Fruit fly (Drosophila melanogaster) whole organism, embryonic: ENCODE results near the gene CheB93b.

Experiments
- Adf1 ChIP-seq: fragments of 200-800 bp; sonication (Bioruptor generic); IDR thresholded peaks from 2 replicates; pipeline ENCODE4 v1.3.6; 2022; ENCODE audit warnings: missing biosample characterization, missing genetic modification characterization
- BtbVII ChIP-seq: fragments of 200-800 bp; sonication (Bioruptor generic); optimal IDR thresholded peaks from 3 replicates; lab custom pipeline; 2017; ENCODE audit warnings: missing biosample characterization, mild to moderate bottlenecking, missing genetic modification characterization
- C15 ChIP-seq: fragments of 200-800 bp; sonication (Bioruptor generic); IDR thresholded peaks from 3 replicates; pipeline ENCODE4 v1.3.6; 2022; ENCODE audit warnings: missing biosample characterization, missing genetic modification characterization
- CG15514 ChIP-seq: fragments of 200-800 bp; sonication (Bioruptor generic); optimal IDR thresholded peaks from 3 replicates; lab custom pipeline; 2017; ENCODE audit warnings: missing biosample characterization, missing genetic modification characterization, mild to moderate bottlenecking, moderate library complexity, missing genetic modification reagents
- CG16863 ChIP-seq: fragments of 200-800 bp; sonication (Bioruptor generic); optimal IDR thresholded peaks from 3 replicates; lab custom pipeline; 2016; ENCODE audit warnings: missing biosample characterization, missing genetic modification characterization
- CG18011 ChIP-seq: fragments of 200-800 bp; sonication (Bioruptor generic); optimal IDR thresholded peaks from 2 replicates; lab custom pipeline; 2017; ENCODE audit warnings: missing biosample characterization, missing genetic modification characterization, mild to moderate bottlenecking, moderate library complexity, missing genotype
- CG1832 ChIP-seq: fragments of 200-800 bp; sonication (Bioruptor generic); optimal IDR thresholded peaks from 2 replicates; lab custom pipeline; 2017; ENCODE audit warnings: missing biosample characterization, mild to moderate bottlenecking, missing genetic modification characterization, inconsistent platforms
- CG30403 ChIP-seq: fragments of 200-800 bp; sonication (Bioruptor generic); optimal IDR thresholded peaks from 3 replicates; lab custom pipeline; 2016; ENCODE audit warnings: missing biosample characterization, missing genetic modification characterization
- CG34224 ChIP-seq: fragments of 200-800 bp; sonication (Bioruptor generic); IDR thresholded peaks from 3 replicates; pipeline ENCODE4 v1.3.6; 2022; ENCODE audit warnings: missing biosample characterization, missing genetic modification characterization; ENCODE audit not compliant: partially characterized antibody
- CG5180 ChIP-seq: fragments of 200-800 bp; sonication (Bioruptor generic); optimal IDR thresholded peaks from 3 replicates; lab custom pipeline; 2017; ENCODE audit warnings: missing biosample characterization, missing genetic modification characterization, mild to moderate bottlenecking, moderate library complexity, missing genetic modification reagents
- CG7556 ChIP-seq: fragments of 200-800 bp; sonication (Bioruptor generic); optimal IDR thresholded peaks from 2 replicates; lab custom pipeline; 2017; ENCODE audit warnings: missing biosample characterization, mild to moderate bottlenecking, missing genetic modification characterization
- CG7745 ChIP-seq: fragments of 200-800 bp; sonication (Bioruptor generic); optimal IDR thresholded peaks from 2 replicates; lab custom pipeline; 2018; ENCODE audit warnings: missing biosample characterization, mild to moderate bottlenecking, missing genetic modification characterization, moderate library complexity
- CG7928 ChIP-seq: fragments of 200-800 bp; sonication (Bioruptor generic); optimal IDR thresholded peaks from 2 replicates; lab custom pipeline; 2017; ENCODE audit warnings: missing biosample characterization, mild to moderate bottlenecking, missing genetic modification characterization
- CG8290 ChIP-seq, 3 experiments: fragments of 200-800 bp; sonication (Bioruptor generic); optimal IDR thresholded peaks; 2 replicates each; lab custom pipeline; 2016 to 2019; ENCODE audit warnings: missing biosample characterization in 3 of 3, missing genetic modification characterization in 3 of 3, mild to moderate bottlenecking in 2 of 3, moderate library complexity in 1 of 3
- CG8359 ChIP-seq: fragments of 200-800 bp; sonication (Bioruptor generic); optimal IDR thresholded peaks from 2 replicates; lab custom pipeline; 2017; ENCODE audit warnings: missing biosample characterization, mild to moderate bottlenecking, missing genetic modification characterization, borderline replicate concordance
- Deaf1 ChIP-seq: fragments of 200-800 bp; optimal IDR thresholded peaks from 3 replicates; lab custom pipeline; 2019; ENCODE audit warnings: missing biosample characterization, mild to moderate bottlenecking, missing genetic modification characterization, moderate library complexity
- Dll ChIP-seq: fragments of 200-800 bp; sonication (Bioruptor generic); IDR thresholded peaks from 4 replicates; pipeline ENCODE4 v1.3.6; 2022; ENCODE audit warnings: missing biosample characterization, missing genetic modification characterization; ENCODE audit not compliant: partially characterized antibody
- E2f1 ChIP-seq: fragments of 200-800 bp; sonication (Bioruptor generic); IDR thresholded peaks from 2 replicates; pipeline ENCODE4 v1.3.6; 2022; ENCODE audit warnings: missing biosample characterization, missing genetic modification characterization
- ERR ChIP-seq: fragments of 200-800 bp; sonication (Bioruptor generic); optimal IDR thresholded peaks from 2 replicates; lab custom pipeline; 2016; ENCODE audit warnings: missing biosample characterization, missing genetic modification characterization
- Hsf ChIP-seq: fragments of 200-800 bp; sonication (Bioruptor generic); optimal IDR thresholded peaks from 3 replicates; lab custom pipeline; 2016; ENCODE audit warnings: missing biosample characterization, missing genetic modification characterization
- Myb ChIP-seq: fragments of 200-800 bp; sonication (Bioruptor generic); optimal IDR thresholded peaks from 2 replicates; lab custom pipeline; 2016; ENCODE audit warnings: missing biosample characterization, missing genetic modification characterization
- Nf-YA ChIP-seq: fragments of 200-800 bp; sonication (Bioruptor generic); IDR thresholded peaks from 2 replicates; pipeline ENCODE4 v1.3.6; 2022; ENCODE audit warnings: missing biosample characterization, missing genetic modification characterization
- Nf-YC ChIP-seq: fragments of 200-800 bp; optimal IDR thresholded peaks from 3 replicates; lab custom pipeline; 2019; ENCODE audit warnings: missing biosample characterization, mild to moderate bottlenecking, missing genetic modification characterization, moderate library complexity
- Opbp ChIP-seq: fragments of 200-800 bp; sonication (Bioruptor generic); IDR thresholded peaks from 3 replicates; pipeline ENCODE4 v1.3.6; 2022; ENCODE audit warnings: missing biosample characterization, missing genetic modification characterization; ENCODE audit not compliant: partially characterized antibody
- Pdp1 ChIP-seq, 2 experiments: fragments of 200-800 bp; sonication (Bioruptor generic); optimal IDR thresholded peaks; 3 replicates each; lab custom pipeline; 2016; ENCODE audit warnings: missing biosample characterization in 2 of 2, missing genetic modification characterization in 2 of 2, mild to moderate bottlenecking in 1 of 2, moderate library complexity in 1 of 2
- Ptx1 ChIP-seq: fragments of 200-800 bp; sonication (Bioruptor generic); IDR thresholded peaks from 2 replicates; pipeline ENCODE4 v1.3.6; 2022; ENCODE audit warnings: missing biosample characterization, missing genetic modification characterization
- Scr ChIP-seq: fragments of 200-800 bp; sonication (Bioruptor generic); IDR thresholded peaks from 2 replicates; pipeline ENCODE4 v1.3.6; 2022; ENCODE audit warnings: missing biosample characterization, missing genetic modification characterization; ENCODE audit not compliant: partially characterized antibody
- Trl ChIP-seq, 3 experiments: fragments of >200 bp in 2 of 3; fragments of 200-800 bp in 1 of 3; sonication (Bioruptor generic) in 1 of 3; optimal IDR thresholded peaks; 2 replicates in 1 of 3; 3 replicates in 2 of 3; lab custom pipeline; 2016 to 2017; ENCODE audit warnings: missing biosample characterization in 1 of 3, missing genetic modification characterization in 1 of 3
- bbx ChIP-seq: fragments of 200-800 bp; sonication (Bioruptor generic); IDR thresholded peaks from 2 replicates; pipeline ENCODE4 v1.3.6; 2022; ENCODE audit warnings: missing biosample characterization, missing genetic modification characterization; ENCODE audit not compliant: partially characterized antibody
- cg ChIP-seq: fragments of 200-800 bp; sonication (Bioruptor generic); optimal IDR thresholded peaks from 3 replicates; lab custom pipeline; 2019; ENCODE audit warnings: missing biosample characterization, mild to moderate bottlenecking, missing genetic modification characterization, moderate library complexity
- chinmo ChIP-seq: fragments of 200-800 bp; sonication (Bioruptor generic); IDR thresholded peaks from 4 replicates; pipeline ENCODE4 v1.3.6; 2022; ENCODE audit warnings: missing biosample characterization, missing genetic modification characterization; ENCODE audit not compliant: partially characterized antibody
- crol ChIP-seq: fragments of 200-800 bp; sonication (Bioruptor generic); IDR thresholded peaks from 2 replicates; pipeline ENCODE4 v1.3.6; 2022; ENCODE audit warnings: missing biosample characterization, missing genetic modification characterization
- ewg ChIP-seq: fragments of 200-800 bp; sonication (Bioruptor generic); optimal IDR thresholded peaks from 3 replicates; lab custom pipeline; 2017; ENCODE audit warnings: mild to moderate bottlenecking, missing biosample characterization, missing genetic modification reagents, missing genetic modification characterization
- fru ChIP-seq: fragments of >200 bp; optimal IDR thresholded peaks from 2 replicates; lab custom pipeline; 2017
- gsb-n ChIP-seq: fragments of 200-800 bp; sonication (Bioruptor generic); optimal IDR thresholded peaks from 3 replicates; lab custom pipeline; 2018; ENCODE audit warnings: missing biosample characterization, mild to moderate bottlenecking, missing genetic modification characterization
- hbn ChIP-seq: fragments of 200-800 bp; sonication (Bioruptor generic); IDR thresholded peaks from 2 replicates; pipeline ENCODE4 v1.3.6; 2022; ENCODE audit warnings: missing biosample characterization, missing genetic modification characterization; ENCODE audit not compliant: partially characterized antibody
- hth ChIP-seq: fragments of >200 bp; optimal IDR thresholded peaks from 2 replicates; lab custom pipeline; 2017; ENCODE audit warnings: inconsistent platforms
- nau ChIP-seq: fragments of 200-800 bp; sonication (Bioruptor generic); optimal IDR thresholded peaks from 3 replicates; lab custom pipeline; 2017; ENCODE audit warnings: missing biosample characterization, mild to moderate bottlenecking, missing genetic modification characterization, missing genetic modification reagents
- oc ChIP-seq: fragments of 200-800 bp; sonication (Bioruptor generic); optimal IDR thresholded peaks from 2 replicates; lab custom pipeline; 2018; ENCODE audit warnings: missing biosample characterization, mild to moderate bottlenecking, missing genetic modification characterization, moderate library complexity
- odd ChIP-seq: fragments of 200-800 bp; sonication (Bioruptor generic); optimal IDR thresholded peaks from 2 replicates; lab custom pipeline; 2017; ENCODE audit warnings: missing biosample characterization, mild to moderate bottlenecking, missing genetic modification characterization
- otp ChIP-seq: fragments of 200-800 bp; sonication (Bioruptor generic); IDR thresholded peaks from 3 replicates; pipeline ENCODE4, ENCODE4 v1.3.6; 2022; ENCODE audit warnings: missing biosample characterization, missing genetic modification characterization
- sqz ChIP-seq: fragments of 200-800 bp; sonication (Bioruptor generic); optimal IDR thresholded peaks from 3 replicates; lab custom pipeline; 2018; ENCODE audit warnings: missing biosample characterization, mild to moderate bottlenecking, missing genetic modification characterization
- tap ChIP-seq: fragments of 200-800 bp; optimal IDR thresholded peaks from 3 replicates; lab custom pipeline; 2019; ENCODE audit warnings: missing biosample characterization, mild to moderate bottlenecking, missing genetic modification characterization, moderate library complexity
- unc-4 ChIP-seq: fragments of 200-800 bp; sonication (Bioruptor generic); IDR thresholded peaks from 2 replicates; pipeline ENCODE4 v1.3.6; 2022; ENCODE audit warnings: missing biosample characterization, missing genetic modification characterization; ENCODE audit not compliant: partially characterized antibody
- zen2 ChIP-seq: fragments of 200-800 bp; sonication (Bioruptor generic); IDR thresholded peaks from 3 replicates; pipeline ENCODE4 v1.3.6; 2022; ENCODE audit warnings: missing biosample characterization, missing genetic modification characterization; ENCODE audit not compliant: partially characterized antibody

The CheB93b gene

DNA sequence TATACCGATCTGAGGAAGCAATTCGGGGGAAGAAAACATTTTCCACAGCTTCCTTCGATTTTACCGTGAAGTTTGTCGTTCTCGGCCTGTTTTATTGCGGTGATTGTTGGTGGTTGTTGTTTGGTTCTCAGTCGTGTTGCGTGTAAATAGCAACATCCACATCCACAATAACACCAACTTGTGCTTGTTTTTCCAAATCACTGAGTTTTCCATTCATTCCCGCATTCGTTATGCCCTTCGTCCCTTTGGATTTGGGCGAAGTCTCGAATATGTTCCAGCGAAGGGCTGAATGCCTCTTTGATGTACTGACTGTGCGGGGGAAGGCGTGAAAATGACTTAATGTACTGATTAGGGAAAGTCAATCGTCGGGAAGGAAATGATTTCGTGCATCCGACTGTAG is 17.9 kb downstream of the CheB93b start (continued):
- TF ChIP-seq CG8290 (GFP tag; optimal IDR thresholded peaks at IDR 0.05; lab: Kevin White, UChicago) (no peak), CG8290 (tag; optimal IDR thresholded peaks at IDR 0.05; lab: Kevin White, UChicago) (no peak), CG16863 (GFP tag; lab: Kevin White, UChicago) (no peak)

DNA sequence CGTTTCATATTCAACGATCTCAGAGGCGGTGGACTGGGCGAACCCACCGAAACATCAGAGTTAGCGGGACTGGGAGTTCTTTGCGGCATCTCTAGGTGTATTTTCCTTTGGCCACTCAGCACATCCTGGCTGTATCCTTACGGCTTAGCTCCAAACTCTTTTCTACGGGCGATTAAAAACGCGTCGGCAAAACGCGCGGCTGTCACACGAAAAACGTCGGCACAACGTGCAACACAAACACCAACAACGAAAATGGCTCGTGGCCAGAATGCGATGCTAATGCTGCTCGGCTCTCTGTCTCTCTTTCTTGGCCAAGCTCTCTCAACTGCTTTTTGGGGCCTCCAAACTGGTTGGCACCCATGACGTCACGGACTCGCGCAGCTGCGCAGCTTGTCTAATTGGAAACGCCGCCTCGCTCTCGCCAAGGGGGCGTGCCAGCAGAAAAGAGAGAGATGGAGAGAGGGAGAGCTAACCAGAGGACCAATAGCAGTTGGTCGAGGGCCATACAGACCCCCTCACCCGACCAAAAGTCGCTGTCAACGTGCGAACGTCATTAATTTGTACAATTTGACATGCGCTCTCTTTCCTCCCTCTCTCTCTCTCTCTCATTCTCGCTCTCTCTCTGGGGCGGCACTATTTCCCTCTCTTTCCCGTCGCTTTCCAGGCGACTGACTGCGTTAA is 25.1 kb downstream of the CheB93b start, which contains the start of gene lbl:
lbl (minus strand) TSS at position 255 of the 681 bp plus-strand sequence.
- no peak for TF ChIP-seq Myb (GFP tag; lab: Kevin White, UChicago)
- peak; percentile 96 for TF ChIP-seq Nf-YA (GFP tag; lab: Robert Waterston, UW)
- no peak for TF ChIP-seq sqz (GFP tag; lab: Kevin White, UChicago)
- peak; percentile 14 for TF ChIP-seq oc
- no peak for TF ChIP-seq CG7556 (GFP tag; lab: Kevin White, UChicago)
- peak; percentile 62; the same call in 2 of the 3 replicates for TF ChIP-seq otp (GFP tag; lab: Robert Waterston, UW)
- TF ChIP-seq Pdp1 (GFP tag; optimal IDR thresholded peaks at IDR 0.05; lab: Kevin White, UChicago), result peak in 1 of 2 experiments; percentile 26
- TF ChIP-seq unc-4 (GFP tag; lab: Robert Waterston, UW), result 0 out of 2 replicates have a peak, but pooled peaks have one; percentile 34
- no peak for TF ChIP-seq Ptx1 (GFP tag; lab: Robert Waterston, UW)
- TF ChIP-seq CG30403 (GFP tag; lab: Kevin White, UChicago), result no peak
- TF ChIP-seq fru, result no peak
- TF ChIP-seq Adf1 (GFP tag; lab: Robert Waterston, UW), result peak; percentile 85
- peak; percentile 44 for TF ChIP-seq CG7745
- peak; percentile 28 for TF ChIP-seq cg (GFP tag; lab: Kevin White, UChicago)
- peak; percentile 51 for TF ChIP-seq CG34224 (GFP tag; lab: Robert Waterston, UW)
- no peak for TF ChIP-seq C15 (GFP tag; lab: Robert Waterston, UW)
- no peak for TF ChIP-seq tap
- TF ChIP-seq CG18011 (GFP tag; lab: Kevin White, UChicago), result no peak
- no peak for TF ChIP-seq Opbp (GFP tag; lab: Robert Waterston, UW)
- no peak for TF ChIP-seq E2f1
- peak; percentile 76 for TF ChIP-seq BtbVII (GFP tag; lab: Kevin White, UChicago)
- peak; percentile 97 for TF ChIP-seq ewg (GFP tag; lab: Kevin White, UChicago)
- peak; percentile 44; the same call in 1 of the 2 replicates for TF ChIP-seq hbn (GFP tag; lab: Robert Waterston, UW)
- TF ChIP-seq ERR (GFP tag; lab: Kevin White, UChicago), result no peak
- peak; percentile 36 for TF ChIP-seq Scr (GFP tag; lab: Robert Waterston, UW)
- TF ChIP-seq zen2 (GFP tag; lab: Robert Waterston, UW), result peak; percentile 66
- peak; percentile 98 for TF ChIP-seq CG8359 (GFP tag; lab: Kevin White, UChicago)
- no peak for TF ChIP-seq Hsf
- TF ChIP-seq odd (GFP tag; lab: Kevin White, UChicago), result no peak
- peak; percentile 86 for TF ChIP-seq CG5180 (GFP tag; lab: Kevin White, UChicago)
- peak; percentile 46; the same call in 1 of the 2 replicates for TF ChIP-seq bbx
- peak; percentile 37 for TF ChIP-seq hth (lab: Kevin White, UChicago)
- TF ChIP-seq Nf-YC (tag; lab: Kevin White, UChicago), result peak; percentile 99
- TF ChIP-seq CG15514 (GFP tag; lab: Kevin White, UChicago), result no peak
- peak; percentile 78; the same call in 1 of the 4 replicates for TF ChIP-seq chinmo
- no peak for TF ChIP-seq CG7928 (GFP tag; lab: Kevin White, UChicago)
- peak; percentile 93 to 98 for TF ChIP-seq Trl (optimal IDR thresholded peaks at IDR 0.05; lab: Kevin White, UChicago)
- TF ChIP-seq Trl (GFP tag; optimal IDR thresholded peaks at IDR 0.05; lab: Kevin White, UChicago), result peak; percentile 47
- TF ChIP-seq Dll (GFP tag; lab: Robert Waterston, UW), result peak; percentile 68; the same call in 2 of the 4 replicates
- no peak for TF ChIP-seq nau (GFP tag; lab: Kevin White, UChicago)
- TF ChIP-seq CG1832, result peak; percentile 94
- TF ChIP-seq Deaf1 (tag; lab: Kevin White, UChicago), result peak; percentile 70
- TF ChIP-seq crol (GFP tag; lab: Robert Waterston, UW), result peak; percentile 92
- TF ChIP-seq gsb-n (tag; lab: Kevin White, UChicago), result peak; percentile 96
